Fruit fly (Drosophila melanogaster) Kc167 (cell line): ENCODE measurements around the gene CG5087.

ENCODE experiments used
- Myc ChIP-seq: fragments of >200 bp; optimal IDR thresholded peaks from 2 replicates; lab custom pipeline; 2017; ENCODE audit warnings: missing external identifiers
- Sin3A ChIP-seq: fragments of >200 bp; optimal IDR thresholded peaks from 2 replicates; lab custom pipeline; 2018; ENCODE audit warnings: missing external identifiers
- h ChIP-seq: fragments of >200 bp; optimal IDR thresholded peaks from 3 replicates; lab custom pipeline; 2018; ENCODE audit warnings: missing external identifiers
- insv ChIP-seq: fragments of >200 bp; optimal IDR thresholded peaks from 3 replicates; lab custom pipeline; 2018; ENCODE audit warnings: missing external identifiers
- psq ChIP-seq: fragments of >200 bp; optimal IDR thresholded peaks from 2 replicates; lab custom pipeline; 2017; ENCODE audit warnings: missing external identifiers
- ttk ChIP-seq: sonication (Bioruptor generic); optimal IDR thresholded peaks from 2 replicates; lab custom pipeline; 2017; ENCODE audit warnings: missing external identifiers

DNA sequence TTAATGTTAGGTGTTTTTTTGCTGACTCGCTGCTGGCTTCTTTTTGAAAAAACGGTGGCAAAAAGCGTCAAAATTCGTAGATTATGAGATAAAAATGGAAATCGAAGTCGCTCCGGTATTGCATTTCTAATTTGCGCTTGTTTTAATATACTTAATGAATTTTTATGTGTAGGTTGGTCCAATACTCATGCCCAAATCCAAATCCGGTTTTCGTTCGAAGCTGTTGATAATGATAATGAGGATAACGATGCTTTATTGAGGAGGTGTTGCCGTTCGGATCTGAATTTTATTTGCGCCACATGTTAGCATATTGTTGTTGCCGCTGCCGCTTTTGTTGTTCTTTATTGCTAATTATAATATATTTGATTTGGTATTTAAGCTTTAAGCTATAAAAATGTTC lies 48.3 kb downstream of the CG5087 start:
- no peak for TF ChIP-seq psq (lab: Kevin White, UChicago)
- TF ChIP-seq insv (lab: Kevin White, UChicago) = no peak
- TF ChIP-seq Myc (lab: Kevin White, UChicago) = no peak
- TF ChIP-seq Sin3A (lab: Kevin White, UChicago) = no peak
- TF ChIP-seq h (lab: Kevin White, UChicago) = no peak
- no peak for TF ChIP-seq ttk (lab: Kevin White, UChicago)
